Worm (Caenorhabditis elegans) whole organism, L4 larva: Measurements from ENCODE around the gene osta-2.

Source experiments
- D1046.2 ChIP-seq: fragments of 200-800 bp; sonication (Bioruptor generic); IDR thresholded peaks from 2 replicates; pipeline ENCODE4 v1.3.6; 2022; ENCODE audit warnings: missing genetic modification characterization, missing compliant biosample characterization
- F10B5.3 ChIP-seq: sonication (generic microtip); optimal IDR thresholded peaks from 2 replicates; lab custom pipeline; 2016; ENCODE audit warnings: mild to moderate bottlenecking, missing genetic modification characterization, missing compliant biosample characterization
- F26F4.8 ChIP-seq: fragments of 200-800 bp; sonication (Bioruptor generic); conservative IDR thresholded peaks from 2 replicates; pipeline ENCODE4 v1.3.6; 2022; ENCODE audit warnings: missing genetic modification characterization, missing compliant biosample characterization
- F49E8.2 ChIP-seq: sonication (generic microtip); optimal IDR thresholded peaks from 2 replicates; lab custom pipeline; 2016; ENCODE audit warnings: missing compliant biosample characterization, mild to moderate bottlenecking, missing genetic modification characterization, borderline replicate concordance
- R02D3.7 ChIP-seq: fragments of 150-350 bp; sonication (generic microtip); optimal IDR thresholded peaks from 3 replicates; lab custom pipeline; 2014; ENCODE audit warnings: missing biosample characterization, missing genetic modification characterization
- T26A8.4 ChIP-seq: fragments of 200-800 bp; sonication (Bioruptor generic); IDR thresholded peaks from 2 replicates; pipeline ENCODE4 v1.3.6; 2022; ENCODE audit warnings: missing genetic modification characterization, missing compliant biosample characterization
- ZK337.2 ChIP-seq: fragments of 200-800 bp; sonication (Bioruptor generic); IDR thresholded peaks from 2 replicates; pipeline ENCODE4 v1.3.6; 2022; ENCODE audit warnings: missing genetic modification reagents, missing genetic modification characterization, missing compliant biosample characterization
- ZK546.5 ChIP-seq, 2 experiments: sonication (generic microtip); optimal IDR thresholded peaks; 2 replicates each; lab custom pipeline; 2017; ENCODE audit warnings: missing biosample characterization in 2 of 2, missing genetic modification characterization in 2 of 2
- aha-1 ChIP-seq: fragments of 150-350 bp; peaks from one replicate; lab custom pipeline; 2014; ENCODE audit warnings: missing biosample characterization, missing genetic modification characterization
- attf-4 ChIP-seq: sonication (generic microtip); optimal IDR thresholded peaks from 3 replicates; lab custom pipeline; 2017; ENCODE audit warnings: missing biosample characterization, missing genetic modification characterization
- ceh-20 ChIP-seq: fragments of 200-800 bp; sonication (Bioruptor generic); IDR thresholded peaks from 2 replicates; pipeline ENCODE4 v1.3.6; 2022; ENCODE audit warnings: missing genetic modification reagents, missing genetic modification characterization, missing compliant biosample characterization
- ceh-82 ChIP-seq: sonication (generic microtip); optimal IDR thresholded peaks from 2 replicates; lab custom pipeline; 2017; ENCODE audit warnings: missing biosample characterization, missing genetic modification characterization
- cey-2 ChIP-seq: sonication (generic microtip); optimal IDR thresholded peaks from 3 replicates; lab custom pipeline; 2017; ENCODE audit warnings: missing genetic modification characterization, mild to moderate bottlenecking, missing compliant biosample characterization, antibody characterized with exemption, borderline replicate concordance; ENCODE audit not compliant: insufficient read depth
- daf-16 ChIP-seq, 3 experiments: sonication (generic microtip); optimal IDR thresholded peaks; 2 replicates each; lab custom pipeline; 2016 to 2017; ENCODE audit warnings: missing genetic modification characterization in 3 of 3, missing genetic modification reagents in 3 of 3, mild to moderate bottlenecking in 2 of 3, missing compliant biosample characterization in 2 of 3, missing biosample characterization in 1 of 3, moderate library complexity in 1 of 3
- dmd-6 ChIP-seq: fragments of 200-800 bp; sonication (Bioruptor generic); IDR thresholded peaks from 2 replicates; pipeline ENCODE4 v1.3.6; 2022; ENCODE audit warnings: missing genetic modification reagents, missing genetic modification characterization, missing compliant biosample characterization
- dmd-8 ChIP-seq: fragments of 200-800 bp; sonication (Bioruptor generic); IDR thresholded peaks from 2 replicates; pipeline ENCODE4 v1.3.6; 2022; ENCODE audit warnings: missing genetic modification characterization, missing compliant biosample characterization
- dpl-1 ChIP-seq: fragments of 150-350 bp; optimal IDR thresholded peaks from 2 replicates; lab custom pipeline; 2014; ENCODE audit warnings: missing biosample characterization, missing genetic modification reagents, missing genetic modification characterization
- egl-27 ChIP-seq: sonication (generic microtip); optimal IDR thresholded peaks from 3 replicates; lab custom pipeline; 2017; ENCODE audit warnings: missing biosample characterization, missing genetic modification reagents, missing genetic modification characterization
- egl-43 ChIP-seq: fragments of 200-800 bp; sonication (Bioruptor generic); IDR thresholded peaks from 2 replicates; pipeline ENCODE4 v1.3.6; 2022; ENCODE audit warnings: missing genetic modification reagents, missing genetic modification characterization, missing compliant biosample characterization
- fkh-10 ChIP-seq: fragments of 150-350 bp; optimal IDR thresholded peaks from 2 replicates; lab custom pipeline; 2014; ENCODE audit warnings: missing biosample characterization, missing genetic modification reagents, missing genetic modification characterization
- fos-1 ChIP-seq: fragments of 150-350 bp; optimal IDR thresholded peaks from 2 replicates; lab custom pipeline; 2014; ENCODE audit warnings: missing biosample characterization, missing genetic modification characterization
- lin-1 ChIP-seq: fragments of 200-800 bp; sonication (Bioruptor generic); IDR thresholded peaks from 2 replicates; pipeline ENCODE4 v1.3.6; 2022; ENCODE audit warnings: missing genetic modification reagents, missing genetic modification characterization, missing compliant biosample characterization
- lin-13 ChIP-seq: fragments of 150-350 bp; optimal IDR thresholded peaks from 2 replicates; lab custom pipeline; 2014; ENCODE audit warnings: missing biosample characterization, missing genetic modification reagents, missing genetic modification characterization
- lir-3 ChIP-seq: sonication (generic microtip); optimal IDR thresholded peaks from 2 replicates; lab custom pipeline; 2016; ENCODE audit warnings: mild to moderate bottlenecking, missing genetic modification characterization, missing compliant biosample characterization
- lsy-2 ChIP-seq, 2 experiments: fragments of 150-350 bp in 1 of 2; sonication (generic microtip) in 1 of 2; optimal IDR thresholded peaks; 2 replicates each; lab custom pipeline; 2014 to 2017; ENCODE audit warnings: missing biosample characterization in 2 of 2, missing genetic modification characterization in 2 of 2
- mdl-1 ChIP-seq, 2 experiments: fragments of 150-350 bp in 1 of 2; sonication (generic microtip) in 1 of 2; optimal IDR thresholded peaks; 2 replicates each; lab custom pipeline; 2014 to 2017; ENCODE audit warnings: missing biosample characterization in 2 of 2, missing genetic modification characterization in 2 of 2
- mxl-2 ChIP-seq: fragments of 200-800 bp; sonication (Bioruptor generic); conservative IDR thresholded peaks from 2 replicates; pipeline ENCODE4 v1.3.6; 2022; ENCODE audit warnings: missing genetic modification reagents, missing genetic modification characterization, missing compliant biosample characterization
- mxl-3 ChIP-seq: fragments of 200-800 bp; sonication (Bioruptor generic); optimal IDR thresholded peaks from 2 replicates; lab custom pipeline; 2018; ENCODE audit warnings: mild to moderate bottlenecking, missing genetic modification characterization, missing compliant biosample characterization
- nhr-102 ChIP-seq: sonication (generic microtip); optimal IDR thresholded peaks from 2 replicates; lab custom pipeline; 2016; ENCODE audit warnings: mild to moderate bottlenecking, missing genetic modification characterization, moderate library complexity, missing compliant biosample characterization
- nhr-25 ChIP-seq: sonication (generic microtip); optimal IDR thresholded peaks from 2 replicates; lab custom pipeline; 2017; ENCODE audit warnings: missing genetic modification characterization, mild to moderate bottlenecking, missing compliant biosample characterization, antibody characterized with exemption, moderate library complexity, borderline replicate concordance; ENCODE audit not compliant: insufficient read depth
- nhr-6 ChIP-seq: fragments of 150-350 bp; optimal IDR thresholded peaks from 2 replicates; lab custom pipeline; 2014; ENCODE audit warnings: missing biosample characterization, missing genetic modification characterization
- nhr-76 ChIP-seq: fragments of 150-350 bp; optimal IDR thresholded peaks from 2 replicates; lab custom pipeline; 2014; ENCODE audit warnings: missing biosample characterization, missing genetic modification characterization
- php-3 ChIP-seq: fragments of 200-800 bp; sonication (Bioruptor generic); IDR thresholded peaks from 2 replicates; pipeline ENCODE4 v1.3.6; 2022; ENCODE audit warnings: missing genetic modification reagents, missing genetic modification characterization, missing compliant biosample characterization
- skn-1 ChIP-seq: fragments of 150-350 bp; optimal IDR thresholded peaks from 2 replicates; lab custom pipeline; 2014; ENCODE audit warnings: missing biosample characterization, missing genetic modification characterization
- spr-1 ChIP-seq: sonication (generic microtip); optimal IDR thresholded peaks from 2 replicates; lab custom pipeline; 2016; ENCODE audit warnings: mild to moderate bottlenecking, missing genetic modification characterization, missing compliant biosample characterization
- spr-3 ChIP-seq: fragments of 200-800 bp; sonication (Bioruptor generic); optimal IDR thresholded peaks from 2 replicates; lab custom pipeline; 2018; ENCODE audit warnings: mild to moderate bottlenecking, missing genetic modification characterization, missing compliant biosample characterization
- tra-1 ChIP-seq: fragments of 200-800 bp; sonication (Bioruptor generic); IDR thresholded peaks from 2 replicates; pipeline ENCODE4 v1.3.6; 2022; ENCODE audit warnings: missing genetic modification reagents, missing genetic modification characterization, missing compliant biosample characterization
- unc-62 ChIP-seq, 3 experiments: fragments of 150-350 bp in 1 of 3; sonication (generic microtip); optimal IDR thresholded peaks in 2 of 3; peaks in 1 of 3; 1 replicate in 1 of 3; 2 replicates in 2 of 3; lab custom pipeline; 2014 to 2017; ENCODE audit warnings: missing biosample characterization in 3 of 3, missing genetic modification characterization in 3 of 3, missing genetic modification reagents in 3 of 3, missing genotype in 1 of 3
- vab-7 ChIP-seq: fragments of 200-800 bp; sonication (Bioruptor generic); IDR thresholded peaks from 2 replicates; pipeline ENCODE4 v1.3.6; 2022; ENCODE audit warnings: missing genetic modification reagents, missing genetic modification characterization, missing compliant biosample characterization
- zfp-2 ChIP-seq: sonication (generic microtip); optimal IDR thresholded peaks from 2 replicates; lab custom pipeline; 2016; ENCODE audit warnings: mild to moderate bottlenecking, missing genetic modification characterization, missing compliant biosample characterization
- zfp-3 ChIP-seq: fragments of 200-800 bp; sonication (Bioruptor generic); conservative IDR thresholded peaks from 2 replicates; pipeline ENCODE4 v1.3.6; 2022; ENCODE audit warnings: missing genetic modification reagents, missing genetic modification characterization, missing compliant biosample characterization
- zip-2 ChIP-seq: fragments of 150-350 bp; optimal IDR thresholded peaks from 2 replicates; lab custom pipeline; 2014; ENCODE audit warnings: missing biosample characterization, missing genetic modification characterization

osta-2 gene

DNA sequence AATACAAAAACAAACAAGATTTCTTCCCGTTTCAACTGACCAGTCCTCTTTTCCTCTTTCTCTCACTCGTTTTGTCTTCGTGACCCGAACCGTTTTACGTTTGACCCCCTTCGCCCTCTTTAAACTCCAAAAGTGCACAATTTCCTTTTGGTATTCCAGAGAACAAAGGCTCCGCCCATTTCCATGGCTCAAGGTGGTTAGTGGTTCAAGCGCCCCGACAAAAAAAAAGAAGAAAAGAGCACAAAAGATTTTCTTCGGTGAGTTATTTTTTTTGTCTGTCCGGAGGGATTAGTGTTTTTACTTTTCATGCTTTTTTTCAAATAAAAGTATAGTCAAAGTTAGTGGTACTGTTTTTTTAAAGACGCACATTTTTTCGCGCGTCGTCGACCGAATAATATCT, at the start of gene osta-2:
osta-2 (plus strand) TSS at position 160 of the 400 bp plus-strand sequence.
- peak in 1 of 2 experiments; percentile 92 for TF ChIP-seq unc-62 (GFP tag; optimal IDR thresholded peaks at IDR 0.05 in 1 of 2; lab: Kevin White, UChicago)
- TF ChIP-seq unc-62 (tag; optimal IDR thresholded peaks at IDR 0.05; lab: Kevin White, UChicago), result no peak
- TF ChIP-seq fkh-10 (GFP tag; lab: Kevin White, UChicago), result peak; percentile 5
- no peak for TF ChIP-seq nhr-102
- TF ChIP-seq dmd-6, result no peak
- no peak for TF ChIP-seq ceh-82 (tag; lab: Kevin White, UChicago)

DNA sequence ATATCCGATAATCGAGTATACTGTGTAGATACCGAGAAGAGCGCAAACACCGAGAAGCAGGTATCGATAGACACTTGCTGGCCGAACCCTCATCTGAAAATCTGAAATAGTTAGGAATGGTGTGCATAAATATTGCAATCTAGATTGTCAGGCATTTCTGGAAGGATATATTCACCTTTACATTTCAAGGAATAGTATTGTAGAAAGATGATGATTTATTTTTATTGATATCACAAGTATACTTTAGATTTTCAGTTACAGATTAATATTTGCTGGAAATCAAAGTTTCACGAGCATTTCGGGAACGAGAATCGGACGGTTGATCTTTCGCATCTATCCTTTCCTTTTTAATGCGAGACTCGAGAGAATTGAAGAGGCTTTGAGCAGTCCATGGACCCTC, 47.8 kb upstream of the osta-2 start, which contains the start of gene fut-3:
fut-3 (minus strand) TSS at position 101 of the 400 bp plus-strand sequence.
- TF ChIP-seq lsy-2 (tag; optimal IDR thresholded peaks at IDR 0.05; lab: Kevin White, UChicago) (no peak), fos-1 (no peak), mxl-2 (GFP tag; lab: Robert Waterston, UW) (no peak), lin-1 (GFP tag; lab: Robert Waterston, UW) (no peak), dmd-8 (no peak), zip-2 (tag; lab: Kevin White, UChicago) (no peak), ceh-20 (GFP tag; lab: Robert Waterston, UW) (no peak)

DNA sequence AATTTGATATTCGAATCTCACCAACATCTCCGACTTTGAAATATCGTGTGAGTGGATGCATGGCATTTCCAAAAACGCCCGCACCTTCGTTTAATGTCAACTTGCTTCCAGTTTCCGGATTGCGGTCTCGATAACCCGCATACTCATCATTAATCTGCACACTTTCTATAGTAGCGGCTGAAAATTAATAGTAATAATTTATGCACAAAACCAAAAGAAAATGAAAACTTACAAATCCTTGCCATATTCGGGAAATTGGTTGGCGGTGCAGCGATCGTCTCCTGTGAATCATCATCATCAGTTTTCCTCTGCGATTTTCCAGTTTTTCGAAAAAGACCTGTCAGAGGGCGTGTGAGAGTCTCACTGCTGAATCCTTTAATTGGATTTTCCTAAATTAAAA, 47.3 kb upstream of the osta-2 start:
- TF ChIP-seq mxl-2 (GFP tag; lab: Robert Waterston, UW) (no peak), lir-3 (no peak), aha-1 (tag; lab: Kevin White, UChicago) (peak; percentile 96), egl-27 (no peak)
- TF ChIP-seq, all 104 proteins: peak for 1

DNA sequence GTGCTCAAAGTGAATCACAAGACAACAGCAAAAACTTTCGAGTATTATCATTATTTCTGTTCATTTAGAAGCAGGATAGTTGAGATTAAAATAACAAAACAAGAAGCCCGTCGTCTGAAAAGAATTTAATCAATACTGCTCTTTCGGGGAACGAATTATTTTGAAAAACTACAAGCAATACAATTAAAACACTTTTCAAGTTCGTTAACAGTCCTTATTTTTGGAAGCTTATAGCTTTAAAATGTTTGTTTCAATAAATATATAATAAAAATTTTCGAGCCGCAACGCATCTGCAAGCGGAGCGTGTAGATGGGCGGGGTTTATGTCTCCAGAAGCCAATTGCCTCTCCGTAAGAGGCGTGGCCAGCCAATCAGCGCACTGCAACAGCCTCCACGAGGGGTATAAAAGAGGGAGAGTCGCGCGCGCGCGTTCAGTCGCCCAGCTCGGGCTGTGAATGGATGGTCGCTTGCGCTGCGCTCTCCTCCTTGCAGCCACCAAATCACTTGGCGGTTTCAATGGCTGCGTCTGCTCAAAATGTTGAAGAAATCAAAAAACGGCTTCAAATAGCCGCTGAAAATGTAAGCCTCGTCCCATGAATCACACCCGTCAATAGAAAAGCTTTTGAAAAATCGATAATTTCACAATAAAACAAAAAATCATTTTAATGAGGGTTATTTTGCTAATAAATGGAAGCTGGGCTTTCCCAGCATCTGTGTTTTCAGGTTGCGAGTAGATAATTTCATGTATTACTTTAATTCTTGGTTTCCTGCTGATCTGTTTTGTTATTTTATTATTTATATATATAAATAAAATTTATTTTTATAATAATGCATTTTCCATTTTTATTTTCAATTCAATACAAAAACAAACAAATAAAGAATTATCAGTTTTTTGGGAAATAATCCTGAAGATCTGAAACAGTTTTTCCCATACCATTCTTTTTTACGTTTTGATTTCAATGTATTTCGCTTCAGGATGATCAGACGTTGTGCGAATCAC, 46.5 kb upstream of the osta-2 start, which contains the start of the genes ift-43 and mdt-26:
ift-43 (minus strand) TSS at position 51 of the 999 bp plus-strand sequence.
mdt-26 (plus strand) TSS at position 446 of the 999 bp plus-strand sequence.
- TF ChIP-seq D1046.2 (no peak), mxl-3 (GFP tag; lab: Kevin White, UChicago) (peak; percentile 47), dpl-1 (GFP tag; lab: Kevin White, UChicago) (peak; percentile 40), spr-1 (tag; lab: Kevin White, UChicago) (peak; percentile 81), daf-16 (GFP tag; optimal IDR thresholded peaks at IDR 0.05; lab: Kevin White, UChicago) (peak; percentile 36 to 59), daf-16 (tag; optimal IDR thresholded peaks at IDR 0.05; lab: Kevin White, UChicago) (peak; percentile 47), cey-2 (tag; lab: Kevin White, UChicago) (no peak), ZK337.2 (GFP tag; lab: Robert Waterston, UW) (no peak), php-3 (GFP tag; lab: Robert Waterston, UW) (peak; percentile 50; the same call in 1 of the 2 replicates), F10B5.3 (peak; percentile 42), fos-1 (no peak), F26F4.8 (GFP tag; lab: Robert Waterston, UW) (no peak), ZK546.5 (tag; optimal IDR thresholded peaks at IDR 0.05; lab: Kevin White, UChicago) (peak in 1 of 2 experiments; percentile 3), lin-13 (peak; percentile 69), tra-1 (peak; percentile 46; the same call in 1 of the 2 replicates), zfp-2 (tag; lab: Kevin White, UChicago) (no peak), mxl-2 (GFP tag; lab: Robert Waterston, UW) (no peak), zfp-3 (GFP tag; lab: Robert Waterston, UW) (0 out of 2 replicates have a peak, but pooled peaks have one; percentile 36), spr-3 (GFP tag; lab: Kevin White, UChicago) (no peak), R02D3.7 (tag; lab: Kevin White, UChicago) (no peak), nhr-76 (tag; lab: Kevin White, UChicago) (no peak), nhr-25 (peak; percentile 61), egl-43 (GFP tag; lab: Robert Waterston, UW) (peak; percentile 95), attf-4 (tag; lab: Kevin White, UChicago) (no peak), T26A8.4 (GFP tag; lab: Robert Waterston, UW) (peak; percentile 82), mdl-1 (tag; optimal IDR thresholded peaks at IDR 0.05; lab: Kevin White, UChicago) (peak; percentile 76 to 88), nhr-6 (no peak), zip-2 (tag; lab: Kevin White, UChicago) (no peak), skn-1 (tag; lab: Kevin White, UChicago) (no peak), vab-7 (GFP tag; lab: Robert Waterston, UW) (0 out of 2 replicates have a peak, but pooled peaks have one; percentile 42), F49E8.2 (tag; lab: Kevin White, UChicago) (no peak)
